1 fruit fly cellular context compared by ENCODE assay signal in genomic region chrX:1399056-1400003, dm6.
TF ChIP-seq lines count a peak whose summit lies in the region.

No protein-coding gene starts in this region.

TF ChIP-seq in whole organism, embryonic, 481 proteins besides CTCF, POLR2A, EP300 and RAD21 (continued from another document and continues in another):
- TF ChIP-seq rib (GFP tag; IDR thresholded peaks at IDR 0.05; lab: Robert Waterston, UW) (peak; percentile 50; the same call in 1 of the 2 replicates), vvl (GFP tag; IDR thresholded peaks at IDR 0.05; lab: Robert Waterston, UW) (peak; percentile 19; the same call in 1 of the 2 replicates), zfh1 (GFP tag; IDR thresholded peaks at IDR 0.05; lab: Robert Waterston, UW) (0 out of 3 replicates have a peak, but pooled peaks have one; percentile 4), gcm2 (GFP tag; optimal IDR thresholded peaks at IDR 0.05; lab: Kevin White, UChicago) (no peak), CG15073 (GFP tag; optimal IDR thresholded peaks at IDR 0.05; lab: Kevin White, UChicago) (no peak), ash1 (GFP tag; optimal IDR thresholded peaks at IDR 0.05; lab: Kevin White, UChicago) (no peak), lov (optimal IDR thresholded peaks at IDR 0.05; lab: Kevin White, UChicago) (no peak), lov (GFP tag; IDR thresholded peaks at IDR 0.05; lab: Robert Waterston, UW) (peak; percentile 80; the same call in 1 of the 3 replicates), Xrp1 (GFP tag; IDR thresholded peaks at IDR 0.05; lab: Robert Waterston, UW) (no peak), NfI (GFP tag; optimal IDR thresholded peaks at IDR 0.05; lab: Kevin White, UChicago) (no peak), pzg (GFP tag; optimal IDR thresholded peaks at IDR 0.05; lab: Kevin White, UChicago) (peak; percentile 58), lmd (GFP tag; IDR thresholded peaks at IDR 0.05; lab: Robert Waterston, UW) (no peak), sug (tag; optimal IDR thresholded peaks at IDR 0.05; lab: Kevin White, UChicago) (peak; percentile 64), CG17802 (tag; optimal IDR thresholded peaks at IDR 0.05; lab: Kevin White, UChicago) (no peak), CG2889 (GFP tag; IDR thresholded peaks at IDR 0.05; lab: Robert Waterston, UW) (no peak), stc (GFP tag; IDR thresholded peaks at IDR 0.05; lab: Robert Waterston, UW) (no peak), CG2202 (tag; optimal IDR thresholded peaks at IDR 0.05; lab: Kevin White, UChicago) (no peak), trh (GFP tag; optimal IDR thresholded peaks at IDR 0.05; lab: Kevin White, UChicago) (no peak), nmo (GFP tag; optimal IDR thresholded peaks at IDR 0.05; lab: Kevin White, UChicago) (peak; percentile 33), Hr51 (GFP tag; optimal IDR thresholded peaks at IDR 0.05; lab: Kevin White, UChicago) (peak in 1 of 2 experiments; percentile 1), CG9215 (GFP tag; IDR thresholded peaks at IDR 0.05; lab: Robert Waterston, UW) (peak; percentile 23), CG17359 (tag; optimal IDR thresholded peaks at IDR 0.05; lab: Kevin White, UChicago) (no peak), CG1832 (GFP tag; optimal IDR thresholded peaks at IDR 0.05; lab: Kevin White, UChicago) (peak; percentile 99), ftz-f1 (GFP tag; optimal IDR thresholded peaks at IDR 0.05; lab: Kevin White, UChicago) (peak; percentile 76), cas (GFP tag; IDR thresholded peaks at IDR 0.05; lab: Robert Waterston, UW) (no peak), Stat92E (GFP tag; optimal IDR thresholded peaks at IDR 0.05; lab: Kevin White, UChicago) (no peak), cad (GFP tag; optimal IDR thresholded peaks at IDR 0.05; lab: Kevin White, UChicago) (no peak), CG17186 (GFP tag; optimal IDR thresholded peaks at IDR 0.05; lab: Kevin White, UChicago) (no peak), ab (GFP tag; optimal IDR thresholded peaks at IDR 0.05; lab: Kevin White, UChicago) (no peak), Dip3 (GFP tag; optimal IDR thresholded peaks at IDR 0.05; lab: Kevin White, UChicago) (peak; percentile 38), Sry-β (GFP tag; optimal IDR thresholded peaks at IDR 0.05; lab: Kevin White, UChicago) (no peak), fd3F (GFP tag; optimal IDR thresholded peaks at IDR 0.05; lab: Kevin White, UChicago) (no peak), Bgb (GFP tag; IDR thresholded peaks at IDR 0.05; lab: Robert Waterston, UW; ENCODE audit: partially characterized antibody) (peak; percentile 59), CG31365 (tag; optimal IDR thresholded peaks at IDR 0.05; lab: Kevin White, UChicago) (peak; percentile 3), pros (GFP tag; optimal IDR thresholded peaks at IDR 0.05; lab: Kevin White, UChicago) (peak; percentile 76), mld (GFP tag; IDR thresholded peaks at IDR 0.05; lab: Robert Waterston, UW; ENCODE audit: partially characterized antibody) (no peak), usp (GFP tag; optimal IDR thresholded peaks at IDR 0.05; lab: Kevin White, UChicago) (no peak), CG6854 (GFP tag; optimal IDR thresholded peaks at IDR 0.05; lab: Kevin White, UChicago) (no peak), CG11085 (GFP tag; IDR thresholded peaks at IDR 0.05; lab: Robert Waterston, UW) (no peak), CG16815 (GFP tag; optimal IDR thresholded peaks at IDR 0.05; lab: Kevin White, UChicago) (no peak), Sox100B (GFP tag; optimal IDR thresholded peaks at IDR 0.05; lab: Kevin White, UChicago) (peak; percentile 1), GATAe (GFP tag; conservative IDR thresholded peaks at IDR 0.05; lab: Robert Waterston, UW) (no peak), CG9437 (GFP tag; optimal IDR thresholded peaks at IDR 0.05; lab: Kevin White, UChicago) (no peak), dimm (GFP tag; IDR thresholded peaks at IDR 0.05; lab: Robert Waterston, UW) (no peak), CG2116 (GFP tag; optimal IDR thresholded peaks at IDR 0.05; lab: Kevin White, UChicago) (no peak), Dad (GFP tag; optimal IDR thresholded peaks at IDR 0.05; lab: Kevin White, UChicago) (peak; percentile 3), CG10979 (tag; optimal IDR thresholded peaks at IDR 0.05; lab: Kevin White, UChicago) (no peak), HmgZ (tag; optimal IDR thresholded peaks at IDR 0.05; lab: Kevin White, UChicago) (peak; percentile 71), NK7.1 (GFP tag; optimal IDR thresholded peaks at IDR 0.05; lab: Kevin White, UChicago) (peak; percentile 4), h (optimal IDR thresholded peaks at IDR 0.05; lab: Kevin White, UChicago) (no peak), NC2β (GFP tag; optimal IDR thresholded peaks at IDR 0.05; lab: Kevin White, UChicago) (no peak), tgo (GFP tag; IDR thresholded peaks at IDR 0.05; lab: Robert Waterston, UW) (no peak), sd (tag; optimal IDR thresholded peaks at IDR 0.05; lab: Kevin White, UChicago) (peak; percentile 83), sim (GFP tag; IDR thresholded peaks at IDR 0.05; lab: Robert Waterston, UW) (no peak), CG11723 (GFP tag; optimal IDR thresholded peaks at IDR 0.05; lab: Kevin White, UChicago) (peak; percentile 27), Lpt (GFP tag; optimal IDR thresholded peaks at IDR 0.05; lab: Kevin White, UChicago) (no peak), Neu2 (GFP tag; optimal IDR thresholded peaks at IDR 0.05; lab: Kevin White, UChicago; ENCODE audit: borderline replicate concordance) (no peak), CG17328 (GFP tag; IDR thresholded peaks at IDR 0.05; lab: Robert Waterston, UW) (peak; percentile 13; the same call in 1 of the 2 replicates), CG12769 (tag; optimal IDR thresholded peaks at IDR 0.05; lab: Kevin White, UChicago) (peak; percentile 99), CG4707 (GFP tag; optimal IDR thresholded peaks at IDR 0.05; lab: Kevin White, UChicago) (no peak), Fer2 (tag; optimal IDR thresholded peaks at IDR 0.05; lab: Kevin White, UChicago) (no peak), D19A (tag; optimal IDR thresholded peaks at IDR 0.05; lab: Kevin White, UChicago) (no peak), peb (GFP tag; IDR thresholded peaks at IDR 0.05; lab: Robert Waterston, UW) (no peak), B-H1 (GFP tag; IDR thresholded peaks at IDR 0.05; lab: Robert Waterston, UW) (no peak), HHEX (GFP tag; optimal IDR thresholded peaks at IDR 0.05; lab: Kevin White, UChicago) (no peak), fu2 (GFP tag; optimal IDR thresholded peaks at IDR 0.05; lab: Kevin White, UChicago) (no peak), CG15514 (GFP tag; optimal IDR thresholded peaks at IDR 0.05; lab: Kevin White, UChicago) (peak; percentile 69), chn (GFP tag; optimal IDR thresholded peaks at IDR 0.05; lab: Kevin White, UChicago) (peak; percentile 60), YL-1 (GFP tag; optimal IDR thresholded peaks at IDR 0.05; lab: Kevin White, UChicago) (peak; percentile 45), cwo (GFP tag; optimal IDR thresholded peaks at IDR 0.05; lab: Kevin White, UChicago) (peak; percentile 44), CG15011 (GFP tag; optimal IDR thresholded peaks at IDR 0.05; lab: Kevin White, UChicago) (no peak), Adf1 (GFP tag; IDR thresholded peaks at IDR 0.05; lab: Robert Waterston, UW) (peak; percentile 36; the same call in 1 of the 2 replicates), BtbVII (GFP tag; optimal IDR thresholded peaks at IDR 0.05; lab: Kevin White, UChicago) (peak; percentile 6), Kr (GFP tag; optimal IDR thresholded peaks at IDR 0.05; lab: Kevin White, UChicago) (peak; percentile 90), CG1603 (tag; optimal IDR thresholded peaks at IDR 0.05; lab: Kevin White, UChicago) (peak; percentile 25), hth (optimal IDR thresholded peaks at IDR 0.05; lab: Kevin White, UChicago) (no peak), shn (GFP tag; optimal IDR thresholded peaks at IDR 0.05; lab: Kevin White, UChicago) (peak; percentile 10), Meics (GFP tag; optimal IDR thresholded peaks at IDR 0.05; lab: Kevin White, UChicago) (no peak), CG11093 (GFP tag; IDR thresholded peaks at IDR 0.05; lab: Robert Waterston, UW) (no peak), bowl (GFP tag; IDR thresholded peaks at IDR 0.05; lab: Robert Waterston, UW) (no peak), sqz (GFP tag; optimal IDR thresholded peaks at IDR 0.05; lab: Kevin White, UChicago) (peak; percentile 63), ap (GFP tag; IDR thresholded peaks at IDR 0.05; lab: Robert Waterston, UW) (no peak), CG9876 (GFP tag; optimal IDR thresholded peaks at IDR 0.05; lab: Kevin White, UChicago) (no peak), CG12104 (GFP tag; optimal IDR thresholded peaks at IDR 0.05; lab: Kevin White, UChicago) (no peak), CG13287 (GFP tag; IDR thresholded peaks at IDR 0.05; lab: Robert Waterston, UW; ENCODE audit: partially characterized antibody) (peak; percentile 38; the same call in 1 of the 2 replicates), tin (GFP tag; optimal IDR thresholded peaks at IDR 0.05; lab: Kevin White, UChicago) (no peak), CG18599 (GFP tag; optimal IDR thresholded peaks at IDR 0.05; lab: Kevin White, UChicago) (peak; percentile 58), slp2 (GFP tag; optimal IDR thresholded peaks at IDR 0.05; lab: Kevin White, UChicago) (no peak), trem (tag; optimal IDR thresholded peaks at IDR 0.05; lab: Kevin White, UChicago) (no peak), D (optimal IDR thresholded peaks at IDR 0.05; lab: Kevin White, UChicago) (no peak), D (GFP tag; optimal IDR thresholded peaks at IDR 0.05; lab: Kevin White, UChicago) (no peak), E2f1 (GFP tag; IDR thresholded peaks at IDR 0.05; lab: Robert Waterston, UW) (peak; percentile 20; the same call in 1 of the 2 replicates), pfk (GFP tag; optimal IDR thresholded peaks at IDR 0.05; lab: Kevin White, UChicago) (no peak), ranshi (GFP tag; IDR thresholded peaks at IDR 0.05; lab: Robert Waterston, UW) (no peak), gro (GFP tag; optimal IDR thresholded peaks at IDR 0.05; lab: Kevin White, UChicago) (no peak), zen (tag; optimal IDR thresholded peaks at IDR 0.05; lab: Kevin White, UChicago) (peak; percentile 38), CG14965 (GFP tag; optimal IDR thresholded peaks at IDR 0.05; lab: Kevin White, UChicago; ENCODE audit: borderline replicate concordance) (no peak), CG13296 (GFP tag; optimal IDR thresholded peaks at IDR 0.05; lab: Kevin White, UChicago) (no peak), CG3838 (GFP tag; optimal IDR thresholded peaks at IDR 0.05; lab: Kevin White, UChicago) (no peak), CG6175 (GFP tag; IDR thresholded peaks at IDR 0.05; lab: Robert Waterston, UW) (0 out of 3 replicates have a peak, but pooled peaks have one; percentile 42), MESR4 (GFP tag; optimal IDR thresholded peaks at IDR 0.05; lab: Kevin White, UChicago) (peak; percentile 2), yki (optimal IDR thresholded peaks at IDR 0.05; lab: Kevin White, UChicago) (no peak), CG4854 (GFP tag; optimal IDR thresholded peaks at IDR 0.05; lab: Kevin White, UChicago) (no peak), CG9727 (GFP tag; optimal IDR thresholded peaks at IDR 0.05; lab: Kevin White, UChicago) (no peak), CG8089 (GFP tag; optimal IDR thresholded peaks at IDR 0.05; lab: Kevin White, UChicago) (no peak), CG7786 (GFP tag; optimal IDR thresholded peaks at IDR 0.05; lab: Kevin White, UChicago) (no peak), CG10321 (GFP tag; IDR thresholded peaks at IDR 0.05; lab: Robert Waterston, UW) (peak; percentile 99), TFAM (GFP tag; optimal IDR thresholded peaks at IDR 0.05; lab: Kevin White, UChicago) (no peak), CG8924 (tag; optimal IDR thresholded peaks at IDR 0.05; lab: Kevin White, UChicago) (peak; percentile 3), crc (GFP tag; optimal IDR thresholded peaks at IDR 0.05; lab: Kevin White, UChicago) (no peak), phol (tag; optimal IDR thresholded peaks at IDR 0.05; lab: Kevin White, UChicago) (no peak), nerfin-1 (tag; optimal IDR thresholded peaks at IDR 0.05; lab: Kevin White, UChicago) (peak; percentile 14), CG14441 (GFP tag; IDR thresholded peaks at IDR 0.05; lab: Robert Waterston, UW) (no peak), wek (GFP tag; optimal IDR thresholded peaks at IDR 0.05; lab: Kevin White, UChicago) (no peak), onecut (GFP tag; IDR thresholded peaks at IDR 0.05; lab: Robert Waterston, UW) (no peak), fd64A (GFP tag; optimal IDR thresholded peaks at IDR 0.05; lab: Kevin White, UChicago) (peak; percentile 21), H15 (GFP tag; IDR thresholded peaks at IDR 0.05; lab: Robert Waterston, UW) (no peak), vfl (GFP tag; optimal IDR thresholded peaks at IDR 0.05; lab: Kevin White, UChicago) (no peak), ewg (GFP tag; optimal IDR thresholded peaks at IDR 0.05; lab: Kevin White, UChicago) (peak; percentile 45), hkb (optimal IDR thresholded peaks at IDR 0.05; lab: Kevin White, UChicago) (no peak), hkb (GFP tag; IDR thresholded peaks at IDR 0.05; lab: Robert Waterston, UW) (0 out of 2 replicates have a peak, but pooled peaks have one; percentile 12), corto (GFP tag; optimal IDR thresholded peaks at IDR 0.05; lab: Kevin White, UChicago) (no peak), CG9932 (GFP tag; IDR thresholded peaks at IDR 0.05; lab: Robert Waterston, UW) (peak; percentile 24; the same call in 1 of the 2 replicates), CG13624 (GFP tag; optimal IDR thresholded peaks at IDR 0.05; lab: Kevin White, UChicago) (peak; percentile 7), exex (tag; optimal IDR thresholded peaks at IDR 0.05; lab: Kevin White, UChicago) (no peak), CG3847 (GFP tag; IDR thresholded peaks at IDR 0.05; lab: Robert Waterston, UW) (no peak), Dfd (GFP tag; optimal IDR thresholded peaks at IDR 0.05; lab: Kevin White, UChicago) (no peak), gcm (GFP tag; optimal IDR thresholded peaks at IDR 0.05; lab: Kevin White, UChicago) (peak; percentile 8), Sox102F (GFP tag; optimal IDR thresholded peaks at IDR 0.05; lab: Kevin White, UChicago) (no peak), Camta (GFP tag; optimal IDR thresholded peaks at IDR 0.05; lab: Kevin White, UChicago) (no peak), CG17829 (tag; optimal IDR thresholded peaks at IDR 0.05; lab: Kevin White, UChicago) (peak; percentile 36), CG17912 (GFP tag; optimal IDR thresholded peaks at IDR 0.05; lab: Kevin White, UChicago) (peak; percentile 4), Fer1 (GFP tag; optimal IDR thresholded peaks at IDR 0.05; lab: Kevin White, UChicago) (peak; percentile 21), CG34422 (GFP tag; IDR thresholded peaks at IDR 0.05; lab: Robert Waterston, UW) (peak; percentile 24; the same call in 1 of the 3 replicates), CG4282 (GFP tag; optimal IDR thresholded peaks at IDR 0.05; lab: Kevin White, UChicago) (no peak)
